Fruit fly (Drosophila melanogaster) ovary, adult (tissue): ENCODE data around the gene IscU.

ENCODE experiments used
- CG17801 ChIP-seq: fragments of 200-800 bp; optimal IDR thresholded peaks from 2 replicates; lab custom pipeline; 2019; ENCODE audit warnings: missing biosample characterization, mild to moderate bottlenecking, missing genetic modification characterization, moderate library complexity; ENCODE audit not compliant: partially characterized antibody

The IscU gene

dm6 chr3R:8794384-8794783, 29.6 kb downstream of the IscU start, which contains the start of gene Ir85a:
Gene Ir85a (plus strand): TSS chr3R:8794684.
- TF ChIP-seq CG17801 (GFP tag; lab: Kevin White, UChicago): no peak

- no peak for TF ChIP-seq CG17801 (GFP tag; lab: Kevin White, UChicago)
Measured at dm6 chr3R:8793726-8794125, 30.3 kb downstream of the IscU start.

- no peak for TF ChIP-seq CG17801 (GFP tag; lab: Kevin White, UChicago)
Measured at dm6 chr3R:8792463-8793175, 31.4 kb downstream of the IscU start.

dm6 chr3R:8788722-8789400, 35.1 kb downstream of the IscU start:
- no peak for TF ChIP-seq CG17801 (GFP tag; lab: Kevin White, UChicago)

dm6 chr3R:8787538-8788282, 36.3 kb downstream of the IscU start:
- no peak for TF ChIP-seq CG17801 (GFP tag; lab: Kevin White, UChicago)

dm6 chr3R:8785451-8785850, 38.5 kb downstream of the IscU start:
- TF ChIP-seq CG17801 (GFP tag; lab: Kevin White, UChicago): no peak

dm6 chr3R:8784788-8785187, 39.2 kb downstream of the IscU start:
- TF ChIP-seq CG17801 (GFP tag; lab: Kevin White, UChicago): no peak

dm6 chr3R:8780689-8781088, 43.3 kb downstream of the IscU start, which contains the start of gene CG33189:
Gene CG33189 (minus strand): TSS chr3R:8780789.
- TF ChIP-seq CG17801 (GFP tag; lab: Kevin White, UChicago): no peak

- TF ChIP-seq CG17801 (GFP tag; lab: Kevin White, UChicago): no peak
Measured at dm6 chr3R:8779823-8780222, 44.2 kb downstream of the IscU start, which contains the start of gene CG33191. Gene CG33191 (minus strand): TSS chr3R:8779923.

- TF ChIP-seq CG17801 (GFP tag; lab: Kevin White, UChicago): no peak
Measured at dm6 chr3R:8773135-8773534, 50.8 kb downstream of the IscU start, which contains the start of gene CG34301. Gene CG34301 (plus strand): TSS chr3R:8773435.
